Fruit fly (Drosophila melanogaster): Measurements from ENCODE around the gene ND-13B.

ND-13B gene

DNA sequence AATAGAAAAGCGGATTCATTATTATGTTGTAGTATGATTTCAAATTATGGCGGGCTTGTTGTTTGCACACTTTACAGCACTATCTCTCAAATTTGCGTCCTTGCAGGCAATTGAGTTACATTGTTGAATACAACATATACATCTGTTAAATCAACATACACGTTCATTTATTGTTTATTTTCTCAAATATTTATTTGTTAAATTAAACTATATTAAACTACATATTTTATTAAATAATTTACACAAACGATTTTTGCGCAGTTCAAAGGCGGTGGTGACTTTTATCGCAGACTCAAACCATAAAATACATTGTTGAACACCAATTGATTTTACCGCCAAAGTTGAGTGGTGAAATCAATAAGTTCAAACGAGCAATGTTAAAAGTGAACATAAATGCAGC, 4.3 kb upstream of the ND-13B start:
- TF ChIP-seq CG1620 (GFP tag; optimal IDR thresholded peaks at IDR 0.05) (peak; percentile 38), CG33017 (tag; optimal IDR thresholded peaks at IDR 0.05) (no peak), CG12768 (GFP tag; optimal IDR thresholded peaks at IDR 0.05) (peak; percentile 46), cic (GFP tag; optimal IDR thresholded peaks at IDR 0.05) (no peak), Crg-1 (GFP tag; optimal IDR thresholded peaks at IDR 0.05) (peak; percentile 7), Mnt (GFP tag; optimal IDR thresholded peaks at IDR 0.05) (peak; percentile 5), CG5204 (GFP tag; optimal IDR thresholded peaks at IDR 0.05) (no peak), CG7045 (GFP tag; optimal IDR thresholded peaks at IDR 0.05) (peak; percentile 43), ovo (GFP tag; optimal IDR thresholded peaks at IDR 0.05) (peak; percentile 17), pad (GFP tag; optimal IDR thresholded peaks at IDR 0.05) (peak; percentile 59), CG14711 (tag; optimal IDR thresholded peaks at IDR 0.05) (peak; percentile 38), CG7101 (tag; optimal IDR thresholded peaks at IDR 0.05) (peak; percentile 66)

DNA sequence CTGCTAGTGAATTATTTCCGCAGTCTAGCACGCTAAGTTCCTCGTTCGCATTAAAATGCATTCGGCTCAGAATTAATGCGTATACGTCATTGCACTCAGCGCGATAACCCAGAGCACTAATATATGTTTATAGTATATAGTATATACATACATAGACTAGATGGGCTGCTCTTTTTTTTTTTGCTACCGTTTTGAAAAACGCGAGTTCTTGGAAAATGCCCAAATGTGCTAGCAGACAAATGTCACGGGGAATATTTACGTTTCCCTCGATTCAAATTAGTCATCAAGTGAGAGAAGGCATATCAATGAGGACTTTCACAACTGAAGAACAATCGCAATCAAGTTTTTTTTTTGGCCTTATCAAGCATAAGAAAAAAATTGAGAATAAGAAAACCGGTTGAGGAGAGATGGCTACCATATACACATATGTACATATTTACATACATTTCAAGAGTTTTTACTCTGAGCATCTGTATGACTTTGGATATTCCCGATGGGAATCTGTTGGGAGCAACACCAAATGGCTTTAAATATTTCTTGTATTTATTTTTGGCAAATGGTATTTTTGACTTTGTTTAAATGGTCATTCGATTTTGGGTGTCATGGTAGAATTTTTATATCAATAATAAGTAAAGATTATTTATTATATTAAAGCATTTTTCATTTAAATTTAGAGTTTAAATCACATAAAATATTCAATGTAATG, 3.7 kb upstream of the ND-13B start:
- TF ChIP-seq kay (GFP tag; ENCODE audit: borderline replicate concordance) (peak; percentile 93), CG7101 (tag; optimal IDR thresholded peaks at IDR 0.05) (no peak), cic (GFP tag; optimal IDR thresholded peaks at IDR 0.05) (peak; percentile 30)

dm6 chr3L:10696635-10697412, 2.9 kb upstream of the ND-13B start, which contains the start of gene NijA:
TSS of gene NijA (minus strand) at chr3L:10696877.
- peak; percentile 2 for TF ChIP-seq Mnt (GFP tag; optimal IDR thresholded peaks at IDR 0.05)
- peak; percentile 83 for TF ChIP-seq CG14711 (tag; optimal IDR thresholded peaks at IDR 0.05)
- no peak for TF ChIP-seq CG1620 (GFP tag; optimal IDR thresholded peaks at IDR 0.05)
- TF ChIP-seq CG12768 (GFP tag; optimal IDR thresholded peaks at IDR 0.05), result no peak
- TF ChIP-seq CG7101 (tag; optimal IDR thresholded peaks at IDR 0.05), result peak; percentile 70
- peak; percentile 81 for TF ChIP-seq CG33017 (tag; optimal IDR thresholded peaks at IDR 0.05)
- TF ChIP-seq cic (GFP tag; optimal IDR thresholded peaks at IDR 0.05), result peak; percentile 5
- TF ChIP-seq bab1 (GFP tag; optimal IDR thresholded peaks at IDR 0.05), result no peak

DNA sequence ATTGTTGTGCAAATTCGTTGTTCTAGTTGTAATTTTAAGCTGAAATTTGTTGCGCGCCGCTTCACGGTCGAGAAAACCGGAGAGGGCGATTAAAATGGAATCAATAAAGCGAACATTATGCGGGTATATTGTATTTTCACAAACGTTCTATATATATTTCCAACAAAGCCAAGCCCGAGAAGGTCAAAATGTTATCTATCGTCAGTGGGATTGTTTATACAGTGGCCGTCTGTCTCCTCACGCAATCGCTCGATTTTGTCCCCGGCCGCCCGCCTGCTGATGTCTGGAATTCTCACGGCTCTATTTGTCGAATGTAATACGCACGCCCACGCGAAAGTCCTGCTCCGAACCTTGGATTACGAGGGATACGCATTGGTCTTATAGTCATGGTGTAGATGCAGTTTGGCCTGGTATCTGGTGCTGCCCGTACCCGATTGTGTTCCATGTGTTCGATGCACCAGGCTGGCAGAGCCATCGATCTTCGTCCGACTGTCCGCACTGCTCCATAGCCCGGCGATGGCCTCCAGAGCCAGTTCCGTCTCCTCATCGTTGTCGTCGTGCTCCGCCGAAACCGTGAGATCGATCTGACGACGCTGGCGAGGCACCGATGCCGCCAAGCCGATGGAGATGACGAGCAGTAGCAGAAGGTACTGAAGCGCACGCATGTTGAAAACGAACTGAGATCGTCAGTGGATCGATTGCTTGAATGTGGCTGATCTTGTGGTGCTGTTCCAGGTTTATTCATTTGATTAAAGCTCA, 1.3 kb downstream of the ND-13B start, which contains the start of gene CG33493:
Gene CG33493, minus strand, starts transcription at position 709 of the 759 bp plus-strand sequence.
- TF ChIP-seq CG11617 (GFP tag; optimal IDR thresholded peaks at IDR 0.05), result no peak
- peak; percentile 10 for TF ChIP-seq Mnt (GFP tag; optimal IDR thresholded peaks at IDR 0.05)
- no peak for TF ChIP-seq CG1620 (GFP tag; optimal IDR thresholded peaks at IDR 0.05)
- TF ChIP-seq Crg-1 (GFP tag; optimal IDR thresholded peaks at IDR 0.05), result no peak
- TF ChIP-seq cic (GFP tag; optimal IDR thresholded peaks at IDR 0.05), result peak; percentile 10
- TF ChIP-seq Hr96 (GFP tag; optimal IDR thresholded peaks at IDR 0.05), result no peak

dm6 chr3L:10690904-10691408, 3.0 kb downstream of the ND-13B start, which contains the start of gene CG11811:
TSS of gene CG11811 (plus strand) at chr3L:10691024.
- TF ChIP-seq pad (GFP tag; optimal IDR thresholded peaks at IDR 0.05) (no peak), cic (GFP tag; optimal IDR thresholded peaks at IDR 0.05) (peak; percentile 33), CG33017 (tag; optimal IDR thresholded peaks at IDR 0.05) (no peak), CG12768 (GFP tag; optimal IDR thresholded peaks at IDR 0.05) (no peak), ovo (GFP tag; optimal IDR thresholded peaks at IDR 0.05) (no peak), CG7101 (tag; optimal IDR thresholded peaks at IDR 0.05) (no peak), CG5204 (GFP tag; optimal IDR thresholded peaks at IDR 0.05) (no peak), kay (GFP tag; ENCODE audit: borderline replicate concordance) (no peak), CG7045 (GFP tag; optimal IDR thresholded peaks at IDR 0.05) (no peak), CG11617 (GFP tag; optimal IDR thresholded peaks at IDR 0.05) (no peak), CG14711 (tag; optimal IDR thresholded peaks at IDR 0.05) (no peak), Crg-1 (GFP tag; optimal IDR thresholded peaks at IDR 0.05) (no peak), Mnt (GFP tag; optimal IDR thresholded peaks at IDR 0.05) (peak; percentile 33), bab1 (GFP tag; optimal IDR thresholded peaks at IDR 0.05) (peak; percentile 26), Hr96 (GFP tag; optimal IDR thresholded peaks at IDR 0.05) (no peak), CG1620 (GFP tag; optimal IDR thresholded peaks at IDR 0.05) (no peak), toe (GFP tag; optimal IDR thresholded peaks at IDR 0.05) (no peak), cnc (optimal IDR thresholded peaks at IDR 0.05) (no peak), tj (GFP tag; optimal IDR thresholded peaks at IDR 0.05) (no peak), Clk (GFP tag; optimal IDR thresholded peaks at IDR 0.05) (no peak)

dm6 chr3L:10686625-10687024, 7.3 kb downstream of the ND-13B start:
- no peak for TF ChIP-seq CG7045 (GFP tag; optimal IDR thresholded peaks at IDR 0.05)
